Fruit fly (Drosophila melanogaster) whole organism, pupa: ENCODE results near the gene Amnionless.

Experiments used
- CG10348 ChIP-seq: fragments of 200-800 bp; sonication (Bioruptor generic); IDR thresholded peaks from 2 replicates; pipeline ENCODE4 v1.3.6; 2022; ENCODE audit warnings: missing biosample characterization, missing genetic modification characterization
- CG14655 ChIP-seq: fragments of 200-800 bp; sonication (Bioruptor generic); optimal IDR thresholded peaks from 3 replicates; lab custom pipeline; 2017; ENCODE audit warnings: mild to moderate bottlenecking, missing biosample characterization, missing genetic modification reagents, missing genetic modification characterization
- CG32121 ChIP-seq: fragments of 200-800 bp; sonication (Bioruptor generic); IDR thresholded peaks from 2 replicates; pipeline ENCODE4 v1.3.6; 2022; ENCODE audit warnings: missing biosample characterization, missing genetic modification characterization
- CG4496 ChIP-seq: fragments of 200-800 bp; sonication (Bioruptor generic); IDR thresholded peaks from 3 replicates; pipeline ENCODE4 v1.3.6; 2022; ENCODE audit warnings: missing biosample characterization, missing genetic modification characterization
- CG8159 ChIP-seq: fragments of 200-800 bp; sonication (Bioruptor generic); optimal IDR thresholded peaks from 3 replicates; lab custom pipeline; 2018; ENCODE audit warnings: missing biosample characterization, mild to moderate bottlenecking, missing genetic modification characterization, moderate library complexity
- CG9948 ChIP-seq: fragments of 200-800 bp; sonication (Bioruptor generic); optimal IDR thresholded peaks from 2 replicates; lab custom pipeline; 2018; ENCODE audit warnings: missing biosample characterization, mild to moderate bottlenecking, missing genetic modification characterization, moderate library complexity
- Pif1A ChIP-seq: fragments of 200-800 bp; sonication (Bioruptor generic); optimal IDR thresholded peaks from 3 replicates; lab custom pipeline; 2016; ENCODE audit warnings: missing biosample characterization, missing genetic modification characterization
- fd96Ca ChIP-seq: fragments of 200-800 bp; sonication (Bioruptor generic); IDR thresholded peaks from 3 replicates; pipeline ENCODE4 v1.3.6; 2022; ENCODE audit warnings: missing biosample characterization, missing genetic modification characterization
- gl ChIP-seq: fragments of 200-800 bp; sonication (Bioruptor generic); optimal IDR thresholded peaks from 2 replicates; lab custom pipeline; 2018; ENCODE audit warnings: missing biosample characterization, mild to moderate bottlenecking, missing genetic modification characterization

DNA sequence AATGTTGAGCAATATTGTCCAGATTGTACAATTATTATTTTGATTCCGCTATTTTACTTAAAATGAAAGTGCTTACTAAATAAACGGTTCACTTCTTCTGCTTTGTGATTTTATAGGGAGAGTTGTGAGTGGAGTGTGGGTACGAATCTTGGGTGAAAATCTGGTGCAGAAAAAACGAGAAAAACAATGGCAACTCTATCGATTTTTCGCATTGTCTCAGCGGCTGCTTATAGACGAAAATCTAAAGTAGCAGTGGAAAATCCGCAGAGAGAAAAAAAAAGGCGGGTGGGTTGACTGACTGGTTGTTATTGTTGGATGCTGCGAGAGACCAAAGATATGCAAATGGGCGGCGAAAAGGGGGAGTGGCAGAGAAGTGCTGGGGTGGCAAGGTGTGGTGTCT is 45.8 kb downstream of the Amnionless start:
- TF ChIP-seq CG10348 (GFP tag; lab: Robert Waterston, UW) (no peak), Pif1A (no peak), CG4496 (no peak), CG14655 (GFP tag; lab: Kevin White, UChicago) (no peak), gl (no peak), CG8159 (tag; lab: Kevin White, UChicago) (no peak), CG32121 (GFP tag; lab: Robert Waterston, UW) (no peak), CG9948 (tag; lab: Kevin White, UChicago) (no peak), fd96Ca (no peak)
